Worm (Caenorhabditis elegans): Measurements from ENCODE around the gene lpr-7.

lpr-7 gene

DNA sequence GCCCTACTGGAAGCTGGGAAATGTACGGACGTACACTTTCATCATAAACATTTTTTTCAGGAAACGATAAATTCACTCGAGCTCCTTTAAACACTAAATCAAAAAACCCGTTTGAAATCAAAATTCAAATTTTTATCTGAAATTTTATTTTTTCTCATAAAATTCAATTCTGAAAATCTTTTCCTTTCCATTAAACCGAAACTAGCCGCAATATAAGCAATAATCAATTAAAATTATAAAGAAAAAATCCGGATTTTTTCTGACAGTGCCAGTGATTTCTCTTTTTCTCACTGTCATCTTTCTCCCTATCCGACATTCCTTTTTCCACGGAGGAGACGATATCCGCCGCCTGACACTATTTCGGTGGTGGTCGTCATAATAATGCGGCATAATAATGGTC is at the start of gene lpr-7:
Gene lpr-7 (plus strand): TSS at position 301 of the 400 bp plus-strand sequence.
- TF ChIP-seq attf-5 (GFP tag; optimal IDR thresholded peaks at IDR 0.05) (no peak), attf-3 (GFP tag; conservative IDR thresholded peaks at IDR 0.05) (no peak), repo-1 (tag; optimal IDR thresholded peaks at IDR 0.05) (no peak), unc-62 (GFP tag; optimal IDR thresholded peaks at IDR 0.05) (no peak), ama-1 (optimal IDR thresholded peaks at IDR 0.05) (no peak), ama-1 (GFP tag; optimal IDR thresholded peaks at IDR 0.05) (no peak), cebp-1 (GFP tag; IDR thresholded peaks at IDR 0.05) (no peak), cebp-1 (tag; optimal IDR thresholded peaks at IDR 0.05) (no peak), ztf-28 (GFP tag; IDR thresholded peaks at IDR 0.05) (no peak), efl-1 (GFP tag; optimal IDR thresholded peaks at IDR 0.05) (no peak), F22D6.2 (tag; optimal IDR thresholded peaks at IDR 0.05) (no peak), lin-26 (GFP tag; IDR thresholded peaks at IDR 0.05) (no peak), mes-4 (tag; optimal IDR thresholded peaks at IDR 0.05) (no peak), die-1 (tag; optimal IDR thresholded peaks at IDR 0.05) (no peak), Y53G8AR.9 (GFP tag; conservative IDR thresholded peaks at IDR 0.05) (no peak), K11D2.4 (GFP tag; IDR thresholded peaks at IDR 0.05) (no peak), D2030.7 (GFP tag; IDR thresholded peaks at IDR 0.05) (no peak), pha-4 (tag; optimal IDR thresholded peaks at IDR 0.05) (no peak), sea-2 (GFP tag; IDR thresholded peaks at IDR 0.05) (no peak), cebp-2 (GFP tag; IDR thresholded peaks at IDR 0.05) (no peak)

DNA sequence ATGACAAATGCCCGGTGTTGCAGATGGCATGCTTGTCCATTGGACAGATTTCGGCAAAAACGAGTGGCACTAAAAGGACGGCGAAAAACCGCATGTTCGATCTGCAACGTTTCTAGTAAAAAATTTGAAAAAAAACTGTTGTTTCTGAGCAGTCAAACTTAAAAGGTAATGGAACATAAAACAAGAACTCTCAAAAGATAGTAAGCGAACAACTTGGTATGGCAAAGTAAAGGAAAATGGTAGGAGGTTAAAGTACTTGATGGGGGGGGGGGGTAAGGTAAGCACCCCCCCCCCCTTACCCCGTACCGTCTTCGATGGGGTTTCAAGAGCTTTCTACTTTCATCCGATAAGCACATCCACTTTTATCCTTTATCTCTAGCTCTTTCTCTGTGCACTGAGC is 47.6 kb upstream of the lpr-7 start, which contains the start of gene F13C5.5:
Gene F13C5.5 (minus strand): TSS at position 101 of the 400 bp plus-strand sequence.
- no peak for TF ChIP-seq snpc-1.3 (tag; optimal IDR thresholded peaks at IDR 0.05; ENCODE audit: insufficient read depth)
- no peak for TF ChIP-seq zfh-2 (GFP tag; conservative IDR thresholded peaks at IDR 0.05)
- no peak for TF ChIP-seq dox-1 (GFP tag; IDR thresholded peaks at IDR 0.05)
- no peak for TF ChIP-seq tbp1 (GFP tag; optimal IDR thresholded peaks at IDR 0.05)
- TF ChIP-seq hsf-1 (GFP tag; IDR thresholded peaks at IDR 0.05): no peak

DNA sequence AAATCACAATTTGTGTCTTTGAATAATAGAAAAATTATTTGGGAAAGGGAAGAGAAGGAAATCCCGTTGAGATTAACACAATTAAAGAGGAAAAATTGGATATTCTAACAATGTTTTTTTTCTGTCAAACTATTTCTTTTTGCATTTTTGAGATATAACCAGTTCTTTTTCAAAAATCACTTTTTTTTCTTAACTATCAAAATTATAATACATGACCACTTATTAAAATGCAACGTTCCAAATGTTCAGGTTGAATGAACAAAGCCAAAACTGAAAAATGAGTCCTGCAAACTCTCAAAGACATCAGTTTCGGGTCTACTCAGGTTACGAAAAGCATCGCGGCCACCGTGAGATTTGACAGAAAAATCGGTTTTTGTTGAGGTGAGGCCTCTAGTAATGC is 46.4 kb upstream of the lpr-7 start:
- TF ChIP-seq dpff-1 (tag; optimal IDR thresholded peaks at IDR 0.05): no peak

DNA sequence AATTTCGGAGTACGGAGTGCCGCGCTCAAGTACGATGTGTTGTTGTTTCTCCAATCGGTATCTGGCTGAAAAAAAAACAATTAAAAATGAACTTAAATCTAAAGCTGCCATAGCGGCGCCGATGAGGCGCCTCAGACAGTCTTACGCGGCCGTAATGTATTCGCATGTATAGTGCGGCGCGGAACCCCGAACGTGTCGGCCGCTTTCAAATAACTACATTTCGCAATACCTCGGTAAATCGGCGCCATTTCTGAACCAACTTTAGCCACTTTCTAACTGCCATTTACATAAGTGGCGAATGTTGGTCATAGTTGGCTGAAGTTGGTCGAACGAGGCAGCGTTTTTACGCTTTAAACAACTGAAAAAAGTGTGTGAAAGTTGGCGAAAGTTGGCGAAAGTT is 43.2 kb upstream of the lpr-7 start:
- TF ChIP-seq K11D2.4 (GFP tag; IDR thresholded peaks at IDR 0.05): no peak
- TF ChIP-seq snpc-4 (GFP tag; optimal IDR thresholded peaks at IDR 0.05): no peak
- TF ChIP-seq snpc-4 (tag; optimal IDR thresholded peaks at IDR 0.05): peak in 2 of 4 experiments; percentile 61 to 85

DNA sequence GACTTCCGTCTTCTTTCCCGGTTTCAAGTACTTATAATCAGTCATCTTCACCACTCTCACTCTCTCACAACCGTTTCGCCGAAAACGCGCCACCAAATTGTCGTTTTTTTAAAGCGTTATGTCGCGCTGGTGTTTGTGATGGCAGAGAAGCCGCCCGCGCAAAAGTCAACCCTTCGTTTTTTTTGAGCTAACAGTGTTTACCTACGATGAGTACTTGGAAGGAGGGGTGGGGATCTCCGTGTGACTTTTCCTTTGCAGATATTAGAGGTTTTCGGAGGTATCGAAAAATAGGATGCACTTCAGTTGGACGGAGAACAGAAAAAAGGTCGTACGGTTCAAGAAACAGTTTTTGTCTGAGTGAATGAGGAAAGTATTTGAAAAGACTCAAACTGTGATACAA is 38.3 kb upstream of the lpr-7 start:
- TF ChIP-seq dox-1 (GFP tag; IDR thresholded peaks at IDR 0.05) (no peak), tlf-1 (GFP tag; optimal IDR thresholded peaks at IDR 0.05) (no peak), ceh-40 (GFP tag; IDR thresholded peaks at IDR 0.05) (no peak), dpl-1 (GFP tag; optimal IDR thresholded peaks at IDR 0.05) (no peak), atf-7 (tag; optimal IDR thresholded peaks at IDR 0.05) (no peak), hlh-26 (GFP tag; conservative IDR thresholded peaks at IDR 0.05) (no peak), Y79H2A.3 (GFP tag; conservative IDR thresholded peaks at IDR 0.05) (no peak), nhr-80 (tag; optimal IDR thresholded peaks at IDR 0.05) (no peak), ztf-22 (GFP tag; optimal IDR thresholded peaks at IDR 0.05) (no peak), rec-8 (tag; optimal IDR thresholded peaks at IDR 0.05) (no peak), mel-28 (tag; optimal IDR thresholded peaks at IDR 0.05; ENCODE audit: borderline replicate concordance) (no peak), lag-1 (GFP tag; IDR thresholded peaks at IDR 0.05) (no peak), zfh-2 (GFP tag; conservative IDR thresholded peaks at IDR 0.05) (no peak), mcd-1 (GFP tag; IDR thresholded peaks at IDR 0.05) (no peak), attf-5 (GFP tag; optimal IDR thresholded peaks at IDR 0.05) (no peak), ztf-25 (GFP tag; IDR thresholded peaks at IDR 0.05) (no peak), ccch-3 (GFP tag; optimal IDR thresholded peaks at IDR 0.05) (no peak), F23B12.7 (tag; optimal IDR thresholded peaks at IDR 0.05; ENCODE audit: insufficient read depth) (no peak), ztf-3 (GFP tag; optimal IDR thresholded peaks at IDR 0.05) (no peak)

Measured in whole organism, young adult.